Fruit fly (Drosophila melanogaster): ENCODE measurements around the gene sun.

The sun gene

DNA sequence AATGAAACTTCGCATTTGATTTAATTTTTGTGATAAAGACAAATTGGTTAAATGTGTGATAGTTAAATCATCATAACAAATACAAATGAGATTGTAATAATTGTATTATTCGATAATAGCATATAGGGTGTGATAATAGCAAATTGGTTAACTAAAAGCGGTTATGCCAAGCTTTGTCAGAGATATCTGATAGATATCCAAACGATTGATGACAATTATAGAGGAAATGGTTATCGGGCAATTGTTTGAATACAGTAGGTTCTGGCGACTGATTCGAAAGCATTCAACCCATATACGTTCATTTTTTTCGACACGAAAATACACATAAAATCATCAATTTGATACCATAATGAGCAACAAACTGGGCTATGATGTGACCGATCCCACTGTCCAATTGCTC lies 39.8 kb downstream of the sun start, which contains the start of gene CG8509:
Gene CG8509 (plus strand): TSS at position 301 of the 400 bp plus-strand sequence.
- TF ChIP-seq Ets21C (GFP tag; optimal IDR thresholded peaks at IDR 0.05) (no peak), Eip78C (GFP tag) (no peak), cyc (GFP tag; optimal IDR thresholded peaks at IDR 0.05) (no peak), CG6854 (GFP tag; optimal IDR thresholded peaks at IDR 0.05) (no peak), Sox14 (GFP tag; optimal IDR thresholded peaks at IDR 0.05) (no peak), svp (GFP tag) (no peak), Hr4 (GFP tag; optimal IDR thresholded peaks at IDR 0.05) (no peak), Met (GFP tag; optimal IDR thresholded peaks at IDR 0.05) (no peak), CG6276 (GFP tag; optimal IDR thresholded peaks at IDR 0.05) (no peak), Blimp-1 (GFP tag; optimal IDR thresholded peaks at IDR 0.05) (no peak), pdm3 (GFP tag; optimal IDR thresholded peaks at IDR 0.05) (no peak), net (GFP tag; optimal IDR thresholded peaks at IDR 0.05) (no peak), Sox102F (GFP tag; optimal IDR thresholded peaks at IDR 0.05) (no peak), CG10631 (GFP tag; optimal IDR thresholded peaks at IDR 0.05) (no peak), CG7368 (GFP tag; optimal IDR thresholded peaks at IDR 0.05) (no peak), salr (GFP tag; optimal IDR thresholded peaks at IDR 0.05) (no peak), CG4318 (GFP tag; optimal IDR thresholded peaks at IDR 0.05) (no peak), Lpt (GFP tag; optimal IDR thresholded peaks at IDR 0.05) (no peak), dsx (GFP tag; optimal IDR thresholded peaks at IDR 0.05; ENCODE audit: poor library complexity, severe bottlenecking) (no peak), CG6808 (GFP tag; optimal IDR thresholded peaks at IDR 0.05) (no peak)

DNA sequence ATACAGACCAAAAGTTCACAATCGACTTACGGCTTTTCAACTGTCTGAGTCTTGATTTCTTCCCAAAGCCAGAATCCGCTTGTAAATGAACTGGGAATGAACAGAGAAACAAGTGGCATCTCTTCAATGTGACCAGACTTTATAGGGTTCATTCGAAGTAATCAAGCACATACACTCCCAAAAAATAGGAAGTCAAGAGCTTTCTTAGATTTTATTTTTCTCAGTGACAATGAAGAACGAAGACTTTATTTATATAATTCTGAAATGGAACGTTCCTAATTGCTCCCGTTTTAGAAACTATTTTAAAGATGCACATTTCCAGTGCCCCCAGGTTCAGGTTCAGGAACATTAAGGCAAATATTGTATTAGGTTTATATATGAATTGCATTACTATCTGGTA lies 41.1 kb downstream of the sun start:
- TF ChIP-seq acj6 (GFP tag; optimal IDR thresholded peaks at IDR 0.05) (no peak), CG15336 (GFP tag; IDR thresholded peaks at IDR 0.05) (no peak), CG11902 (GFP tag; optimal IDR thresholded peaks at IDR 0.05) (no peak), Hr38 (GFP tag; optimal IDR thresholded peaks at IDR 0.05) (no peak)

DNA sequence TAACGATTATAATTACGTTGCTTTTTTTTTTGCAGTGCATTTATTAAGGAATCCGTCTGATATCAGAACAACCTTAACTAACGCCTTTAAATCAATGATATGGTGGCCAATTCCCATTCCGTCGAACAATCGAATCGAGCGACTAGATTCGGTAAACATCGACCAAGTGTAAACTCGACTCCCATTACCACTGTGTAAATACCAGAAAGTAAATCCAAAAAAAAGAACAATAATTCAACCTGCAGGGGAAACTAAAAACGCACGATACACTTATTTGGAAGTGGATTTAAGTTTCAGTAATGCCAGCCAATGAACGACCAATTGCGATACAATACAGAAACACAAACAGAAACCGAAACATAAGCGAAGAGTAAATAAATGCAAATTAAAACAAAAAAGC lies 43.5 kb downstream of the sun start:
- peak; percentile 67 for TF ChIP-seq fkh (GFP tag; optimal IDR thresholded peaks at IDR 0.05)
- TF ChIP-seq Eip93F (GFP tag; optimal IDR thresholded peaks at IDR 0.05), result no peak

DNA sequence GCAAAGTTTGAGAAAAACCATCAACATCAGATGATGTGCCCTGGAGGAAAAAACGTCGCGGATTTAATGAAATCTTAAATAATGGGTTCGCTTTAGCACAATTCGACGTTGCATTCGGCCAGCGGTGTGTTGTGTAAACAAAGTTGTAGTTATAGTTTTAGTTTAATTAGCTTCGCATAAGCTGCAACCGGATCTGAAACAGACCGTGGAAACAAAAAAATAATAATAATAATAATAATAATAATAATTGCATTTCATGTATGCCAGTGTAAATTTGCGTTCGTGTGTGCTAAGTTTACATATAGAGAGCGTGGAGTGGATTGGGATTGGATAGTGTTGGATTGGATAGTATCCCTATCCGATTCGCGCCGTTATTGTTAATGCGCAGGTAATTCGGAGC lies 44.3 kb downstream of the sun start:
- TF ChIP-seq pdm3 (GFP tag; optimal IDR thresholded peaks at IDR 0.05) (peak; percentile 23), CG6163 (GFP tag; IDR thresholded peaks at IDR 0.05) (0 out of 3 replicates have a peak, but pooled peaks have one; percentile 46), CG11902 (GFP tag; optimal IDR thresholded peaks at IDR 0.05) (no peak), CG8119 (GFP tag; IDR thresholded peaks at IDR 0.05) (0 out of 3 replicates have a peak, but pooled peaks have one; percentile 38), Eip93F (GFP tag; optimal IDR thresholded peaks at IDR 0.05) (no peak), CG15336 (GFP tag; IDR thresholded peaks at IDR 0.05) (peak; percentile 60), dsx (GFP tag; optimal IDR thresholded peaks at IDR 0.05; ENCODE audit: poor library complexity, severe bottlenecking) (no peak), CG34406 (GFP tag; optimal IDR thresholded peaks at IDR 0.05) (peak; percentile 21), CG3919 (GFP tag; optimal IDR thresholded peaks at IDR 0.05) (peak; percentile 21), svp (GFP tag) (peak; percentile 57), CG10669 (GFP tag; optimal IDR thresholded peaks at IDR 0.05) (peak; percentile 24), CG8632 (GFP tag; optimal IDR thresholded peaks at IDR 0.05) (peak; percentile 26), lz (GFP tag; optimal IDR thresholded peaks at IDR 0.05) (peak; percentile 1), eg (GFP tag; IDR thresholded peaks at IDR 0.05) (peak; percentile 34; the same call in 2 of the 3 replicates), CG10631 (GFP tag; optimal IDR thresholded peaks at IDR 0.05) (peak; percentile 36), CG32006 (GFP tag; optimal IDR thresholded peaks at IDR 0.05) (peak; percentile 39), topi (GFP tag; optimal IDR thresholded peaks at IDR 0.05) (no peak), CG1621 (tag; optimal IDR thresholded peaks at IDR 0.05) (peak; percentile 26), Eip78C (GFP tag) (peak; percentile 60), achi (GFP tag; optimal IDR thresholded peaks at IDR 0.05) (peak; percentile 23), Ets96B (tag; optimal IDR thresholded peaks at IDR 0.05) (peak; percentile 19), Smox (GFP tag; optimal IDR thresholded peaks at IDR 0.05) (no peak), Lpt (GFP tag; optimal IDR thresholded peaks at IDR 0.05) (no peak), CG6276 (GFP tag; optimal IDR thresholded peaks at IDR 0.05) (peak; percentile 13)

Measured in whole organism, prepupa.